Fruit fly (Drosophila melanogaster): Measurements from ENCODE around the gene RPA2.

RPA2 gene

dm6 chr2L:20944342-20944741 is 18.4 kb upstream of the RPA2 start (continued):
- TF ChIP-seq dac (GFP tag; optimal IDR thresholded peaks at IDR 0.05) (no peak), svp (GFP tag) (peak; percentile 40), fkh (GFP tag; optimal IDR thresholded peaks at IDR 0.05) (no peak), eg (GFP tag; IDR thresholded peaks at IDR 0.05) (no peak), CG11762 (GFP tag; optimal IDR thresholded peaks at IDR 0.05; ENCODE audit: insufficient read depth) (no peak), CG7368 (GFP tag; optimal IDR thresholded peaks at IDR 0.05) (no peak), CG11294 (GFP tag; IDR thresholded peaks at IDR 0.05) (0 out of 2 replicates have a peak, but pooled peaks have one; percentile 25), esn (GFP tag; optimal IDR thresholded peaks at IDR 0.05) (peak; percentile 18), CG11902 (GFP tag; optimal IDR thresholded peaks at IDR 0.05) (peak; percentile 7), Ets21C (GFP tag; optimal IDR thresholded peaks at IDR 0.05) (no peak), CG10669 (GFP tag; optimal IDR thresholded peaks at IDR 0.05) (peak; percentile 15), Smox (GFP tag; optimal IDR thresholded peaks at IDR 0.05) (peak; percentile 6), CG6163 (GFP tag; IDR thresholded peaks at IDR 0.05) (0 out of 3 replicates have a peak, but pooled peaks have one; percentile 37), Hr39 (GFP tag; optimal IDR thresholded peaks at IDR 0.05) (peak; percentile 13), Sox102F (GFP tag; optimal IDR thresholded peaks at IDR 0.05) (no peak), Eip75B (GFP tag; optimal IDR thresholded peaks at IDR 0.05) (no peak), fd59A (GFP tag; optimal IDR thresholded peaks at IDR 0.05) (peak; percentile 4), dsx (GFP tag; optimal IDR thresholded peaks at IDR 0.05; ENCODE audit: poor library complexity, severe bottlenecking) (peak; percentile 12), net (GFP tag; optimal IDR thresholded peaks at IDR 0.05) (no peak), Gug (GFP tag; IDR thresholded peaks at IDR 0.05) (peak; percentile 28; the same call in 1 of the 2 replicates), CG3032 (tag; optimal IDR thresholded peaks at IDR 0.05) (peak; percentile 26), cyc (GFP tag; optimal IDR thresholded peaks at IDR 0.05) (no peak), achi (GFP tag; optimal IDR thresholded peaks at IDR 0.05) (peak; percentile 17), CG1621 (tag; optimal IDR thresholded peaks at IDR 0.05) (no peak), CG6792 (GFP tag; optimal IDR thresholded peaks at IDR 0.05) (peak; percentile 23), Eip78C (GFP tag) (peak; percentile 81), acj6 (GFP tag; optimal IDR thresholded peaks at IDR 0.05) (peak; percentile 26), CG15336 (GFP tag; IDR thresholded peaks at IDR 0.05) (peak; percentile 46), Eip93F (GFP tag; optimal IDR thresholded peaks at IDR 0.05) (no peak), topi (GFP tag; optimal IDR thresholded peaks at IDR 0.05) (peak; percentile 12), CG8319 (GFP tag; optimal IDR thresholded peaks at IDR 0.05) (no peak), Sox14 (GFP tag; optimal IDR thresholded peaks at IDR 0.05) (no peak), spab (GFP tag; optimal IDR thresholded peaks at IDR 0.05) (peak; percentile 29), Sox15 (GFP tag; optimal IDR thresholded peaks at IDR 0.05) (no peak)

DNA sequence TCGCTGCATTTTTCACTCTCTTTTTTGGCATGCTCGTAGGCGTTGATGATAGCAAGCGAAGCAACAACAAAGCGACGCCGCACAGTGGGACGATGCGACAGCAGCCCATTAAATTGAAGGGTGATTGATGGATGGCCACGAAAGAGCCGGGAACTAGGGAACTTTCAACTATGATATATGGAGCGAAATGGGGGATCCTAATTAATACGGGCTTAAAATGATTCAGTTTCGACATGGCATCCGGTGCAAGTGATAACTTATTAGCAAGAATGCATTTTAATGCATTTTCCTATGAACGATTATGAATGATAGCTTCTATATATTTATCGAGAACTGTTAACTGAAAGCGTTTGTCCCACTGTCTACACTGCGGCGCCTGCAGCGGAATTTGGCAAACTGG is 17.2 kb upstream of the RPA2 start:
- TF ChIP-seq Gug (GFP tag; IDR thresholded peaks at IDR 0.05): peak; percentile 41; the same call in 1 of the 2 replicates
- TF ChIP-seq Met (GFP tag; optimal IDR thresholded peaks at IDR 0.05): peak; percentile 38
- 0 out of 3 replicates have a peak, but pooled peaks have one; percentile 32 for TF ChIP-seq eg (GFP tag; IDR thresholded peaks at IDR 0.05)
- TF ChIP-seq CG16779 (tag; optimal IDR thresholded peaks at IDR 0.05): peak; percentile 25
- TF ChIP-seq dsx (GFP tag; optimal IDR thresholded peaks at IDR 0.05; ENCODE audit: poor library complexity, severe bottlenecking): no peak
- TF ChIP-seq Lpt (GFP tag; optimal IDR thresholded peaks at IDR 0.05): peak; percentile 6
- no peak for TF ChIP-seq cyc (GFP tag; optimal IDR thresholded peaks at IDR 0.05)
- TF ChIP-seq CG11294 (GFP tag; IDR thresholded peaks at IDR 0.05): no peak
- TF ChIP-seq CG15336 (GFP tag; IDR thresholded peaks at IDR 0.05): peak; percentile 67
- TF ChIP-seq CG7368 (GFP tag; optimal IDR thresholded peaks at IDR 0.05): peak; percentile 4
- TF ChIP-seq Smox (GFP tag; optimal IDR thresholded peaks at IDR 0.05): peak; percentile 23
- TF ChIP-seq Blimp-1 (GFP tag; optimal IDR thresholded peaks at IDR 0.05): no peak
- TF ChIP-seq Sox15 (GFP tag; optimal IDR thresholded peaks at IDR 0.05): no peak
- TF ChIP-seq CG1621 (tag; optimal IDR thresholded peaks at IDR 0.05): no peak
- TF ChIP-seq spab (GFP tag; optimal IDR thresholded peaks at IDR 0.05): peak; percentile 10
- TF ChIP-seq Eip78C (GFP tag): peak; percentile 79
- TF ChIP-seq CG8319 (GFP tag; optimal IDR thresholded peaks at IDR 0.05): no peak
- peak; percentile 21 for TF ChIP-seq CG8632 (GFP tag; optimal IDR thresholded peaks at IDR 0.05)
- TF ChIP-seq Sox102F (GFP tag; optimal IDR thresholded peaks at IDR 0.05): peak; percentile 21
- no peak for TF ChIP-seq Ets96B (tag; optimal IDR thresholded peaks at IDR 0.05)
- peak; percentile 42 for TF ChIP-seq OdsH (GFP tag; optimal IDR thresholded peaks at IDR 0.05)
- TF ChIP-seq topi (GFP tag; optimal IDR thresholded peaks at IDR 0.05): peak; percentile 26
- TF ChIP-seq CG3032 (tag; optimal IDR thresholded peaks at IDR 0.05): no peak
- no peak for TF ChIP-seq CG9139 (GFP tag; optimal IDR thresholded peaks at IDR 0.05)
- TF ChIP-seq ss (GFP tag; optimal IDR thresholded peaks at IDR 0.05): no peak
- TF ChIP-seq net (GFP tag; optimal IDR thresholded peaks at IDR 0.05): peak; percentile 19
- TF ChIP-seq CG31627 (GFP tag; optimal IDR thresholded peaks at IDR 0.05): peak; percentile 44
- no peak for TF ChIP-seq Hr39 (GFP tag; optimal IDR thresholded peaks at IDR 0.05)
- TF ChIP-seq CG11902 (GFP tag; optimal IDR thresholded peaks at IDR 0.05): no peak
- peak; percentile 74 for TF ChIP-seq CG8119 (GFP tag; IDR thresholded peaks at IDR 0.05)
- TF ChIP-seq CG6276 (GFP tag; optimal IDR thresholded peaks at IDR 0.05): peak; percentile 35
- no peak for TF ChIP-seq CG6854 (GFP tag; optimal IDR thresholded peaks at IDR 0.05)
- no peak for TF ChIP-seq Hr38 (GFP tag; optimal IDR thresholded peaks at IDR 0.05)
- TF ChIP-seq Eip75B (GFP tag; optimal IDR thresholded peaks at IDR 0.05): peak; percentile 11
